Worm (Caenorhabditis elegans) whole organism, dauer: ENCODE data around the gene szy-4.

Experiments used
- unc-62 ChIP-seq: sonication (generic microtip); optimal IDR thresholded peaks from 2 replicates; lab custom pipeline; 2017; ENCODE audit warnings: missing biosample characterization, missing genetic modification reagents, missing genetic modification characterization

The szy-4 gene

DNA sequence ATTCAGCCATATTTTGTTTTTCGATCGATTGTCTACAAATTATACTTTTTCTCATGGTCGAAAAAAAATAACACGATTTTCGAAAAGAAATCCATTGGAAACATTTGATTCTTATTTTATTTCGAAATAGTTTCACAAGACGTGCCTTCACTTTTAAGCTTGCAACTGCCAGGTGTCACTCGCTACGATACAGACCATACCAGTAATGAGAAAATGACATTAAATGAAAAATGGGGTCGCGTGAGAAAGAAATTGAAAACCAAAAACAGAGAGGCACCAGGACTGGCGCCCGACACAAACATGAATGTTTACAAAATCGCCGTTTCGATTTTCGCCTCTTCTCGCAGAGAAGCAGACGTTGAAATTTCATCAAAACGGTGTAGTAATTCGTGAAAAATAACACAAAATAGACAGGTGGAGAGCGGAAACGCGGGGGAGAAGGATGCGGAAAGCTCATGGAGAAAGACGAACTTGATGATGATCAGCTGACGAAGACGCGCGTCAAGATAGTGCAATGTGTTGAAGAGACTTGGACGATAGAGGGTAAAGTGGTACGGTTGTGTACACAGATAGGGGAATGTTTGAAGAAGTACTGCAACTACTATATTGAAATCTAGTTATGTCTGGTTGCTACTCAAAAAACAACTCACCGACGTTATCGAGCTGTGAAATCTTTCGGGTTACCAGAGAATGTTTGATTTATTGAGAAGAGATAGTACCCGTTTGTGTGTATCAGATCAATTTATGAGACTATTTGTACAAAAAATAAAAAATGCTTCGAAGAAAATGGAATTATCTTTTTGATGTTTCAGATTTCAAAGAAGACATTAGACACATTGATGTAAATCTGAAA is 37.8 kb downstream of the szy-4 start:
- no peak for TF ChIP-seq unc-62 (GFP tag; lab: Kevin White, UChicago)

DNA sequence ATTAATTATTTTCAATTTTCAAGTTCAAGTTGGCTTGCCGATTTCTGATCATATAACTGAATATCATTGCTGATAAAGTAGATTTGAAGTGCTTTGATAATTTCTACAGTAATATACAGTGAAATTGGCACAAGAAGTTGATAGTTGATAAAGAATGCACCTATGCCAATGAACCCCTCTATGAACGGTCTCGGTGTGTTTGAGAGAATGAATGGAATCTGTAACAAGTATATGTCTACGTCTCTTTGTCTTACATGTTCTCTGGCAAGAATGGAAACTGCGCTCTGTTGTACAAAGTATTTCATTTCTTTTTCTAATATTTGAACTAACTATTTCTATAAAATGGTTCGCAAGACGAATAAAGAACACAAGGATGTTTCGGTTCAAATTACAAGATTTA is 43.3 kb downstream of the szy-4 start, which contains the start of gene T24H7.8:
Gene T24H7.8 (plus strand): TSS at position 301 of the 400 bp plus-strand sequence.
- no peak for TF ChIP-seq unc-62 (GFP tag; lab: Kevin White, UChicago)

DNA sequence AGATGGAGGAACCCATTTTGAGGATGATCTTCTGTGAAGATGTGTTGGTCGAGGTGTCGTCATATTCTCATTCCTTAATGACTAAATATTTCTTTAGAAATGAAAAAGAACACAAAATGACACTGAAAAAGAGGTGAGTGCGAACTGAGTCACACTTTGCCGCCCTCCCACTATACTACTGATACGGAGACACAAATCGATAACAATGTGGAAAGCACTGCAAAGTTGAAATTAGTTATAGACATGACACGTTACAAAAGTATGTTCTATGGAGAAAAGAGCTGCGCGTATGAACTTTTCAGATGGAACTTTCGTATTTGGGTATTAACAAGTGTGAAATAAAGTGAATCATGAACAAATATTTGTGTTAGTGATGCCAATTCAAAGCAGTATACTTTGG is 45.7 kb downstream of the szy-4 start, which contains the start of gene tat-4:
Gene tat-4 (minus strand): TSS at position 117 of the 400 bp plus-strand sequence.
- TF ChIP-seq unc-62 (GFP tag; lab: Kevin White, UChicago): no peak

DNA sequence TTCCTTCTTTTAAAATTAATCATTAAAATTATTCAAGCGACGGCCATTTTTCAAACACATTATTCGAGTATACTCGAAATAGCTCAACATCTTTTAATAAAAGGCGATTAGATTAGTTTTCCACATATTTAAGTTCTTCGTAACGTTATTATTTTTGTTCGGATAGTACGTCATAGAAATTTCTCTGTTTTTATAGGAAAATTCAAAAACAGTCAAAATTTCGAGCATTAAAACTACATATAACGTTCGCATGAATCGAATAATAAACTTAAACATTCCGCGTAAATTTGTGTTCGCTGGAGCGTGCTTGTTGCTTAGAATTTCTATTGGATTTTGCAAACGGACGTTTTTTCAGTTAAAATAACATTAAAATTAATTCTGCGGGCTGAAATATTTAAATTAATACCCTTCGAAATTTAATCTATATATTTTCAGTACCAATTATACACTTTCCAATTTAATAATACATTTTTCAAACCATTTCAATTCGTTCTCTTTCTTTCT is 46.8 kb downstream of the szy-4 start, which contains the start of gene blos-4:
Gene blos-4 (plus strand): TSS at position 51 of the 504 bp plus-strand sequence.
- TF ChIP-seq unc-62 (GFP tag; lab: Kevin White, UChicago): no peak

DNA sequence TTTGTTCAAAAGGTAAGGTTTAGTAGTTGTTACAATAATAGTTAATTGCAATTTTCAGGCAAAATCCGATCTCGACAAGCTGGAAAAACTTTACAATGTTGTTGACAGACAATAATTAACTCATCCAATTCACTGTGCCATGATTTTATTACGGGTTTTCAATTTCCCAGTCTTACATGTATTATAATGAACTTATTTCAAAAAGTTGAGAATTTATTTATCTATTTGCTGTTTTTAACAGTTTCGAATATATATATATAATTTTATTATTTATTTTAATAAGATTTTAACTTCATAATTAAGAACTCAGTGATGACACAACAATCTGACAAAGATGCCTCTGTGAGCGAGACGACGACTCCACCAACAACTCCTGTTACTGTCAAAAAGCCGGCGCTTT is 47.6 kb downstream of the szy-4 start, which contains the start of gene lelo-1:
Gene lelo-1 (plus strand): TSS at position 301 of the 400 bp plus-strand sequence.
- TF ChIP-seq unc-62 (GFP tag; lab: Kevin White, UChicago): no peak

DNA sequence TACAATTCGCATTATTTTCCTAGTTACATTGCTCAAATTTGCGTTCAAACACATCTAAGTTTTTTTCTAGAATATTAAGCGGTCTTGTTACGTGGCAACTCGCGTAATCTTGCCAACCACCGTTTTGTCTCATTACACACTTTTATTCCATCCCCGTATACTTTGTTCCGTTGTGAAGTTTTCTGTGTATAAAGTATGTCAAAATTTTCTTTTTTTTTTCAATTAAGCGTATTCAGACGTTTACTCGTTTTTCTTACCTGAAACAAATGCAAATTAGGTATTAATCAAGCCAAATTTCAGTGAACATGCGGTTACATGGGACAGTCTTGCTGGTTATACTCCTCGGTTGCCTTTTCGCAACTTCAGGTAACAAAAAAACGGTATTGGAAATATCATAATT is 48.5 kb downstream of the szy-4 start, which contains the start of gene T24H7.2:
Gene T24H7.2 (plus strand): TSS at position 301 of the 400 bp plus-strand sequence.
- no peak for TF ChIP-seq unc-62 (GFP tag; lab: Kevin White, UChicago)

DNA sequence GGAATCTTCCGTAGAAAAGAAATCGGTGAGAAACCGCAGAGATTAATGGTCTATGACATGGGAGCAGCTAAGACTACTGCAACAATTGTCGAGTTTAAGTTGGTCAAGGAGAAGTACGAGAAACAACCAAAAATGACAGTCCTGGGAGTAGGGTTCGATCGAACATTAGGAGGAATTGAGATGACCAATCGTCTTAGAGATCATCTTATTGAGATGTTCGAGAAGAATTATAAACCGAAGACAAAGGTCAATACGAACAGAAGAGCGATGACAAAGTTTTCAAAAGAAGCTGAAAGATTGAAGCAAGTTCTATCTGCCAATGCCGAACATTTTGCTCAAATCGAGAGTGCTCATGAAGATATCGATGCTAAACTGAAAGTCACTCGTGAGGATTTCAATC is 49.5 kb downstream of the szy-4 start:
- no peak for TF ChIP-seq unc-62 (GFP tag; lab: Kevin White, UChicago)

DNA sequence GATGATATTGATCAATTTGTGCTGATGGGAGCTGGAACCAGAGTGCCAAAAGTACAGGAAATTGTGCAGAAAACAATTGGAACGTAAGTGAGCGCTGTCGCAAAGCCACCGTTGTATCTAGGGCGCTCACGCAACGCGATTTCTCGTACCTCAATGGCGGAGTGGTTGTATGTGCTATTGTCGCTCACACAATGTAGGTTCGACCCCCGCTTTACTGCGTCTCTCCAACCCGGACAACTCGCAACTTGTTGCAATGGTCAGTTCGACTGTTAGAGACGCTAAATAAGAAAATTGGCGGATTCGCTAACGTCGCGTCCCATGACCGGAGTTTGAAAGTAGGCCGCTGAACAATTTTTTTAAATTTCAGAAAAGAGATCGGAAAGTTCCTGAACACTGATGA is 50.0 kb downstream of the szy-4 start:
- no peak for TF ChIP-seq unc-62 (GFP tag; lab: Kevin White, UChicago)

DNA sequence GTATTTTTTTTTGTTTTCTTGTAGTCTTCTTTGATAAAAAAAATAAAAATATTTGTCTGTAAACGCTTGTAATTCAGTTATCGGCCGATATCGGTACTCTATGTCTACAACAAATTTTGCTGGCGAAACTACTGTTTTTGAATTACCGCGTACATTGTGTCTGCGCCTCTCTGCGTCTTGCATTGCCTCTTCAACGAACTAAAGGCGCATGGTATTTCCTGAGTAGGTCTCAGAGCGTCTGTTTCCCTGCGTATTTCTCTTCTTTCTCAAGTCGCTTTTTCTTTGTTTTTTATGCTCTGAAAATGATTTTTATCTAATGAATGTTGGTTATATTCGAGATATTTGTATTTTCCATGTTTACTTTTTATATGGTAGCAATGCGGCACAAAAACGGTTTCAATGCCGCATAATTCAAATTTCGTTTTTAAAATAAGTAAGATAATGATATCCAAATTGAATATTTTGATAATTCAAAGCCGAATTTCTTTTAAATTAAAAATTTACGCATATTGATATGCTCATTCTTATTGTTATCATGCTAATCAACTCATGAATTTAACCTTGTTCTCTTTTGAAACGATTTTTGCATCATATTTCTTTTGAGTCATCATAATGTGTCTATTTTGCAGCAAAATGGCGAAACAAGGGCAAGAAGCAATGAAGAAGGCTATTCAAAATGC is 52.4 kb downstream of the szy-4 start, which contains the start of gene phb-2:
Gene phb-2 (plus strand): TSS at position 630 of the 680 bp plus-strand sequence.
- no peak for TF ChIP-seq unc-62 (GFP tag; lab: Kevin White, UChicago)
